Fruit fly (Drosophila melanogaster) whole organism, embryonic: Measurements from ENCODE around the gene NK7.1.
A peak's percentile ranks its signal among the peaks of the same experiment; 100 is the strongest.

Experiments
- Atf-2 ChIP-seq: fragments of 200-800 bp; sonication (Bioruptor generic); optimal IDR thresholded peaks from 2 replicates; lab custom pipeline; 2016; ENCODE audit warnings: missing biosample characterization, missing genetic modification characterization
- Blimp-1 ChIP-seq: fragments of 200-800 bp; sonication (Bioruptor generic); optimal IDR thresholded peaks from 3 replicates; lab custom pipeline; 2018; ENCODE audit warnings: missing biosample characterization, missing genetic modification characterization, mild to moderate bottlenecking, moderate library complexity, missing genetic modification reagents
- CG11247 ChIP-seq: fragments of 200-800 bp; sonication (Bioruptor generic); IDR thresholded peaks from 2 replicates; pipeline ENCODE4 v1.3.6; 2022; ENCODE audit warnings: missing biosample characterization, missing genetic modification characterization
- CG12942 ChIP-seq: fragments of 200-800 bp; sonication (Bioruptor generic); optimal IDR thresholded peaks from 3 replicates; lab custom pipeline; 2016; ENCODE audit warnings: missing biosample characterization, missing genetic modification characterization
- CG14860 ChIP-seq: fragments of 200-800 bp; sonication (Bioruptor generic); IDR thresholded peaks from 3 replicates; pipeline ENCODE4 v1.3.6; 2022; ENCODE audit warnings: missing biosample characterization, missing genetic modification characterization; ENCODE audit not compliant: partially characterized antibody
- CG15601 ChIP-seq: fragments of 200-800 bp; sonication (Bioruptor generic); optimal IDR thresholded peaks from 3 replicates; lab custom pipeline; 2019; ENCODE audit warnings: missing biosample characterization, mild to moderate bottlenecking, missing genetic modification characterization, moderate library complexity
- CG17568 ChIP-seq: fragments of 200-800 bp; sonication (Bioruptor generic); optimal IDR thresholded peaks from 2 replicates; lab custom pipeline; 2018; ENCODE audit warnings: missing biosample characterization, mild to moderate bottlenecking, missing genetic modification characterization, moderate library complexity
- CG17829 ChIP-seq: fragments of 200-800 bp; optimal IDR thresholded peaks from 2 replicates; lab custom pipeline; 2019; ENCODE audit warnings: missing biosample characterization, mild to moderate bottlenecking, missing genetic modification characterization, moderate library complexity
- CG18262 ChIP-seq: fragments of 200-800 bp; optimal IDR thresholded peaks from 3 replicates; lab custom pipeline; 2019; ENCODE audit warnings: missing biosample characterization, mild to moderate bottlenecking, missing genetic modification characterization, moderate library complexity
- CG18476 ChIP-seq: fragments of 200-800 bp; sonication (Bioruptor generic); optimal IDR thresholded peaks from 2 replicates; lab custom pipeline; 2016; ENCODE audit warnings: missing biosample characterization, mild to moderate bottlenecking, missing genetic modification characterization
- CG2678 ChIP-seq: fragments of 200-800 bp; sonication (Bioruptor generic); optimal IDR thresholded peaks from 3 replicates; lab custom pipeline; 2019; ENCODE audit warnings: missing biosample characterization, mild to moderate bottlenecking, missing genetic modification characterization, moderate library complexity
- CG33213 ChIP-seq: fragments of 200-800 bp; sonication (Bioruptor generic); optimal IDR thresholded peaks from 3 replicates; lab custom pipeline; 2016; ENCODE audit warnings: missing biosample characterization, missing genetic modification characterization
- CG34224 ChIP-seq: fragments of 200-800 bp; sonication (Bioruptor generic); IDR thresholded peaks from 3 replicates; pipeline ENCODE4 v1.3.6; 2022; ENCODE audit warnings: missing biosample characterization, missing genetic modification characterization; ENCODE audit not compliant: partially characterized antibody
- CG4328 ChIP-seq: fragments of 200-800 bp; sonication (Bioruptor generic); optimal IDR thresholded peaks from 3 replicates; lab custom pipeline; 2017; ENCODE audit warnings: missing biosample characterization, missing genetic modification reagents, missing genetic modification characterization
- CG43689 ChIP-seq: fragments of 200-800 bp; sonication (Bioruptor generic); IDR thresholded peaks from 2 replicates; pipeline ENCODE4 v1.3.6; 2022; ENCODE audit warnings: missing biosample characterization, missing genetic modification characterization
- CG7987 ChIP-seq: fragments of 200-800 bp; sonication (Bioruptor generic); optimal IDR thresholded peaks from 2 replicates; lab custom pipeline; 2018; ENCODE audit warnings: missing biosample characterization, mild to moderate bottlenecking, missing genetic modification characterization, moderate library complexity
- CG8478 ChIP-seq: fragments of >200 bp; optimal IDR thresholded peaks from 2 replicates; lab custom pipeline; 2018
- CoRest ChIP-seq: fragments of 200-800 bp; sonication (Bioruptor generic); optimal IDR thresholded peaks from 3 replicates; lab custom pipeline; 2018; ENCODE audit warnings: missing biosample characterization, mild to moderate bottlenecking, missing genetic modification characterization, moderate library complexity
- D19B ChIP-seq: fragments of 200-800 bp; sonication (Bioruptor generic); optimal IDR thresholded peaks from 2 replicates; lab custom pipeline; 2017; ENCODE audit warnings: missing biosample characterization, mild to moderate bottlenecking, missing genetic modification characterization
- Dp ChIP-seq: fragments of 200-800 bp; sonication (Bioruptor generic); optimal IDR thresholded peaks from 2 replicates; lab custom pipeline; 2018; ENCODE audit warnings: missing biosample characterization, mild to moderate bottlenecking, missing genetic modification characterization, moderate library complexity
- Dref ChIP-seq: fragments of 200-800 bp; sonication (Bioruptor generic); IDR thresholded peaks from 2 replicates; pipeline ENCODE4 v1.3.6; 2022; ENCODE audit warnings: missing biosample characterization, missing genetic modification characterization
- Drgx ChIP-seq: fragments of 200-800 bp; sonication (Bioruptor generic); IDR thresholded peaks from 2 replicates; pipeline ENCODE4 v1.3.6; 2022; ENCODE audit warnings: missing biosample characterization, missing genetic modification characterization
- ERR ChIP-seq: fragments of 200-800 bp; sonication (Bioruptor generic); optimal IDR thresholded peaks from 2 replicates; lab custom pipeline; 2016; ENCODE audit warnings: missing biosample characterization, missing genetic modification characterization
- Fer1 ChIP-seq: fragments of 200-800 bp; sonication (Bioruptor generic); optimal IDR thresholded peaks from 2 replicates; lab custom pipeline; 2017; ENCODE audit warnings: missing biosample characterization, mild to moderate bottlenecking, missing genetic modification characterization
- Fer2 ChIP-seq: fragments of 200-800 bp; sonication (Bioruptor generic); optimal IDR thresholded peaks from 2 replicates; lab custom pipeline; 2018; ENCODE audit warnings: missing biosample characterization, mild to moderate bottlenecking, missing genetic modification characterization, moderate library complexity
- Gug ChIP-seq: fragments of 200-800 bp; sonication (Bioruptor generic); IDR thresholded peaks from 4 replicates; pipeline ENCODE4 v1.3.6; 2022; ENCODE audit warnings: missing biosample characterization, missing genetic modification characterization
- Hmr ChIP-seq: fragments of 200-800 bp; sonication (Bioruptor generic); optimal IDR thresholded peaks from 3 replicates; lab custom pipeline; 2017; ENCODE audit warnings: mild to moderate bottlenecking, missing biosample characterization, missing genetic modification reagents, missing genetic modification characterization
- Hsf ChIP-seq: fragments of 200-800 bp; sonication (Bioruptor generic); optimal IDR thresholded peaks from 3 replicates; lab custom pipeline; 2016; ENCODE audit warnings: missing biosample characterization, missing genetic modification characterization
- Lpt ChIP-seq: fragments of >200 bp; optimal IDR thresholded peaks from 2 replicates; lab custom pipeline; 2018; ENCODE audit warnings: missing biosample characterization, missing genetic modification characterization
- Neu2 ChIP-seq: fragments of 200-800 bp; sonication (Bioruptor generic); optimal IDR thresholded peaks from 3 replicates; lab custom pipeline; 2016; ENCODE audit warnings: missing biosample characterization, missing genetic modification characterization, borderline replicate concordance
- NfI ChIP-seq: fragments of 200-800 bp; sonication (Bioruptor generic); optimal IDR thresholded peaks from 3 replicates; lab custom pipeline; 2018; ENCODE audit warnings: missing biosample characterization, mild to moderate bottlenecking, missing genetic modification characterization, moderate library complexity
- Sry-δ ChIP-seq: fragments of 200-800 bp; sonication (Bioruptor generic); optimal IDR thresholded peaks from 2 replicates; lab custom pipeline; 2016; ENCODE audit warnings: missing biosample characterization, missing genetic modification characterization
- ara ChIP-seq: fragments of 200-800 bp; sonication (Bioruptor generic); IDR thresholded peaks from 2 replicates; pipeline ENCODE4 v1.3.6; 2022; ENCODE audit warnings: missing biosample characterization, missing genetic modification characterization
- ase ChIP-seq: fragments of 200-800 bp; sonication (Bioruptor generic); IDR thresholded peaks from 3 replicates; pipeline ENCODE4 v1.3.6; 2022; ENCODE audit warnings: missing biosample characterization, missing genetic modification characterization
- bab2 ChIP-seq: fragments of 200-800 bp; sonication (Bioruptor generic); optimal IDR thresholded peaks from 2 replicates; lab custom pipeline; 2016; ENCODE audit warnings: missing biosample characterization, missing genetic modification characterization
- crc ChIP-seq: fragments of 200-800 bp; sonication (Bioruptor generic); optimal IDR thresholded peaks from 2 replicates; lab custom pipeline; 2016; ENCODE audit warnings: missing biosample characterization, missing genetic modification characterization
- dpn ChIP-seq, 2 experiments: fragments of 200-800 bp; sonication (Bioruptor generic); optimal IDR thresholded peaks; 3 replicates each; lab custom pipeline; 2016; ENCODE audit warnings: missing biosample characterization in 2 of 2, missing genetic modification characterization in 2 of 2
- emc ChIP-seq: fragments of 200-800 bp; sonication (Bioruptor generic); optimal IDR thresholded peaks from 2 replicates; lab custom pipeline; 2016; ENCODE audit warnings: missing biosample characterization, missing genetic modification characterization
- fd96Cb ChIP-seq: fragments of 200-800 bp; sonication (Bioruptor generic); optimal IDR thresholded peaks from 2 replicates; lab custom pipeline; 2018; ENCODE audit warnings: missing biosample characterization, mild to moderate bottlenecking, missing genetic modification characterization, moderate library complexity
- gce ChIP-seq: fragments of 200-800 bp; sonication (Bioruptor generic); IDR thresholded peaks from 3 replicates; pipeline ENCODE4 v1.3.6; 2022; ENCODE audit warnings: missing biosample characterization, missing genetic modification characterization
- grn ChIP-seq: fragments of 200-800 bp; sonication (Bioruptor generic); optimal IDR thresholded peaks from 3 replicates; lab custom pipeline; 2017; ENCODE audit warnings: missing biosample characterization, missing genetic modification characterization
- gt ChIP-seq: fragments of 200-800 bp; sonication (Bioruptor generic); IDR thresholded peaks from 2 replicates; pipeline ENCODE4 v1.3.6; 2022; ENCODE audit warnings: missing biosample characterization, missing genetic modification characterization
- her ChIP-seq: fragments of 200-800 bp; sonication (Bioruptor generic); optimal IDR thresholded peaks from 2 replicates; lab custom pipeline; 2016; ENCODE audit warnings: missing biosample characterization, missing genetic modification characterization
- lilli ChIP-seq: fragments of 200-800 bp; sonication (Bioruptor generic); optimal IDR thresholded peaks from 3 replicates; lab custom pipeline; 2016; ENCODE audit warnings: missing biosample characterization, missing genetic modification characterization
- lola ChIP-seq, 3 experiments: fragments of >200 bp in 2 of 3; fragments of 200-800 bp in 1 of 3; sonication (Bioruptor generic) in 1 of 3; optimal IDR thresholded peaks; 2 replicates each; lab custom pipeline; 2017 to 2019; ENCODE audit warnings: missing biosample characterization in 3 of 3, missing genetic modification characterization in 3 of 3, mild to moderate bottlenecking in 1 of 3, moderate library complexity in 1 of 3
- mld ChIP-seq: fragments of 200-800 bp; sonication (Bioruptor generic); IDR thresholded peaks from 3 replicates; pipeline ENCODE4 v1.3.6; 2022; ENCODE audit warnings: missing biosample characterization, missing genetic modification characterization; ENCODE audit not compliant: partially characterized antibody
- onecut ChIP-seq: fragments of 200-800 bp; sonication (Bioruptor generic); IDR thresholded peaks from 2 replicates; pipeline ENCODE4 v1.3.6; 2022; ENCODE audit warnings: missing biosample characterization, missing genetic modification characterization
- run ChIP-seq: fragments of 200-800 bp; sonication (Bioruptor generic); optimal IDR thresholded peaks from 3 replicates; lab custom pipeline; 2018; ENCODE audit warnings: missing biosample characterization, mild to moderate bottlenecking, missing genetic modification characterization
- tll ChIP-seq, 2 experiments: fragments of 200-800 bp in 1 of 2; fragments of >200 bp in 1 of 2; sonication (Bioruptor generic) in 1 of 2; optimal IDR thresholded peaks; 2 replicates each; lab custom pipeline; 2017 to 2019; ENCODE audit warnings: missing biosample characterization in 2 of 2, missing genetic modification characterization in 2 of 2, mild to moderate bottlenecking in 1 of 2, moderate library complexity in 1 of 2

Gene NK7.1

dm6 chr3R:14382312-14383046, 9.7 kb upstream of the NK7.1 start (continued):
- TF ChIP-seq Gug (GFP tag; lab: Robert Waterston, UW) (peak; percentile 45; the same call in 1 of the 4 replicates), CG17829 (tag; lab: Kevin White, UChicago) (peak; percentile 87), her (GFP tag; lab: Kevin White, UChicago) (no peak), CG12942 (GFP tag; lab: Kevin White, UChicago) (peak; percentile 76), Fer1 (peak; percentile 92), bab2 (no peak), Dp (GFP tag; lab: Kevin White, UChicago) (no peak), crc (no peak), CG14860 (GFP tag; lab: Robert Waterston, UW) (no peak), CG7987 (GFP tag; lab: Kevin White, UChicago) (peak; percentile 33), Hsf (GFP tag; lab: Kevin White, UChicago) (peak; percentile 55), run (tag; lab: Kevin White, UChicago) (peak; percentile 65), ase (GFP tag; lab: Robert Waterston, UW) (0 out of 3 replicates have a peak, but pooled peaks have one; percentile 47), fd96Cb (tag; lab: Kevin White, UChicago) (peak; percentile 83), D19B (peak; percentile 64), CG8478 (lab: Kevin White, UChicago) (no peak), Lpt (GFP tag; lab: Kevin White, UChicago) (no peak), onecut (GFP tag; lab: Robert Waterston, UW) (peak; percentile 56), CG34224 (no peak), Fer2 (tag; lab: Kevin White, UChicago) (peak; percentile 47), Hmr (peak; percentile 92), lilli (GFP tag; lab: Kevin White, UChicago) (peak; percentile 47), CG18476 (peak; percentile 44), CG2678 (tag; lab: Kevin White, UChicago) (peak; percentile 93), gce (GFP tag; lab: Robert Waterston, UW) (no peak), CoRest (peak; percentile 88), CG11247 (GFP tag; lab: Robert Waterston, UW) (peak; percentile 20; the same call in 1 of the 2 replicates), CG15601 (tag; lab: Kevin White, UChicago) (peak; percentile 75), grn (GFP tag; lab: Kevin White, UChicago) (peak; percentile 7), gt (GFP tag; lab: Robert Waterston, UW) (no peak), ara (GFP tag; lab: Robert Waterston, UW) (peak; percentile 67; the same call in 1 of the 2 replicates), Blimp-1 (GFP tag; lab: Kevin White, UChicago) (peak; percentile 81), Neu2 (GFP tag; lab: Kevin White, UChicago) (no peak), Atf-2 (GFP tag; lab: Kevin White, UChicago) (no peak), ERR (no peak), emc (GFP tag; lab: Kevin White, UChicago) (no peak), Dref (no peak), CG17568 (GFP tag; lab: Kevin White, UChicago) (peak; percentile 55), CG33213 (no peak), Drgx (peak; percentile 76), Sry-δ (no peak), CG43689 (GFP tag; lab: Robert Waterston, UW) (no peak), CG4328 (GFP tag; lab: Kevin White, UChicago) (peak; percentile 49), NfI (peak; percentile 75), tll (GFP tag; optimal IDR thresholded peaks at IDR 0.05; lab: Kevin White, UChicago) (no peak), dpn (GFP tag; optimal IDR thresholded peaks at IDR 0.05; lab: Kevin White, UChicago) (peak; percentile 11 to 76), mld (GFP tag; lab: Robert Waterston, UW) (no peak), CG18262 (tag; lab: Kevin White, UChicago) (peak; percentile 85), lola (GFP tag; optimal IDR thresholded peaks at IDR 0.05; lab: Kevin White, UChicago) (peak in 1 of 3 experiments; percentile 81)
